Fruit fly (Drosophila melanogaster) whole organism, adult: Measurements from ENCODE around the gene CG10185.

Experiments used
- CG1620 ChIP-seq: fragments of 200-800 bp; sonication (Bioruptor generic); optimal IDR thresholded peaks from 2 replicates; lab custom pipeline; 2016; ENCODE audit warnings: missing biosample characterization, missing genetic modification characterization
- CG33017 ChIP-seq: fragments of 200-800 bp; sonication (Bioruptor generic); optimal IDR thresholded peaks from 2 replicates; lab custom pipeline; 2018; ENCODE audit warnings: missing biosample characterization, mild to moderate bottlenecking, missing genetic modification characterization, moderate library complexity
- CG7045 ChIP-seq: fragments of 200-800 bp; sonication (Bioruptor generic); optimal IDR thresholded peaks from 2 replicates; lab custom pipeline; 2017; ENCODE audit warnings: missing biosample characterization, mild to moderate bottlenecking, missing genetic modification characterization
- bab1 ChIP-seq: fragments of 200-800 bp; sonication (Bioruptor generic); optimal IDR thresholded peaks from 3 replicates; lab custom pipeline; 2019; ENCODE audit warnings: missing biosample characterization, mild to moderate bottlenecking, missing genetic modification characterization, moderate library complexity
- cic ChIP-seq: fragments of 200-800 bp; sonication (Bioruptor generic); optimal IDR thresholded peaks from 2 replicates; lab custom pipeline; 2017; ENCODE audit warnings: missing biosample characterization, mild to moderate bottlenecking, missing genetic modification characterization, moderate library complexity
- cnc ChIP-seq, 2 experiments: fragments of >200 bp; optimal IDR thresholded peaks; 2 replicates each; lab custom pipeline; 2017
- kay ChIP-seq: fragments of 200-800 bp; sonication (Bioruptor generic); peaks from one replicate; lab custom pipeline; 2016; ENCODE audit warnings: missing biosample characterization, missing genetic modification characterization, borderline replicate concordance

dm6 chr3R:16029584-16029983 is 37.8 kb downstream of the CG10185 start:
- TF ChIP-seq cnc (optimal IDR thresholded peaks at IDR 0.05; lab: Kevin White, UChicago) (no peak), bab1 (GFP tag; lab: Kevin White, UChicago) (no peak), cic (GFP tag; lab: Kevin White, UChicago) (no peak), kay (no peak), CG1620 (GFP tag; lab: Kevin White, UChicago) (no peak), CG33017 (tag; lab: Kevin White, UChicago) (no peak), CG7045 (GFP tag; lab: Kevin White, UChicago) (no peak)
